Worm (Caenorhabditis elegans) whole organism, L3 larva: ENCODE results near the gene F40F8.3.

ENCODE experiments used
- R02D3.7 ChIP-seq: fragments of 150-350 bp; optimal IDR thresholded peaks from 2 replicates; lab custom pipeline; 2014; ENCODE audit warnings: missing biosample characterization, missing genetic modification characterization
- ama-1 ChIP-seq: fragments of 150-350 bp; optimal IDR thresholded peaks from 2 replicates; lab custom pipeline; 2018
- elt-1 ChIP-seq: fragments of 150-350 bp; optimal IDR thresholded peaks from 2 replicates; lab custom pipeline; 2014; ENCODE audit warnings: missing biosample characterization, missing genetic modification characterization
- elt-2 ChIP-seq: sonication (generic microtip); optimal IDR thresholded peaks from 2 replicates; lab custom pipeline; 2016; ENCODE audit warnings: missing genetic modification reagents, mild to moderate bottlenecking, missing genetic modification characterization, missing compliant biosample characterization
- hmg-11 ChIP-seq: sonication (generic microtip); optimal IDR thresholded peaks from 2 replicates; lab custom pipeline; 2016; ENCODE audit warnings: missing genetic modification characterization, missing compliant biosample characterization
- jun-1 ChIP-seq: fragments of 150-350 bp; optimal IDR thresholded peaks from 2 replicates; lab custom pipeline; 2014; ENCODE audit warnings: missing biosample characterization, missing genetic modification reagents, missing genetic modification characterization
- nfya-1 ChIP-seq: sonication (generic microtip); optimal IDR thresholded peaks from 2 replicates; lab custom pipeline; 2017; ENCODE audit warnings: missing genetic modification characterization, mild to moderate bottlenecking, missing compliant biosample characterization, antibody characterized with exemption, moderate library complexity; ENCODE audit not compliant: insufficient read depth
- nhr-237 ChIP-seq: fragments of 150-350 bp; optimal IDR thresholded peaks from 2 replicates; lab custom pipeline; 2014; ENCODE audit warnings: missing biosample characterization, missing genetic modification characterization
- nhr-28 ChIP-seq: fragments of 150-350 bp; optimal IDR thresholded peaks from 2 replicates; lab custom pipeline; 2014; ENCODE audit warnings: missing biosample characterization, missing genetic modification characterization
- nhr-76 ChIP-seq: fragments of 150-350 bp; sonication (generic microtip); optimal IDR thresholded peaks from 5 replicates; lab custom pipeline; 2014; ENCODE audit warnings: missing biosample characterization, missing genetic modification characterization
- pha-4 ChIP-seq: fragments of 150-350 bp; optimal IDR thresholded peaks from 2 replicates; lab custom pipeline; 2014; ENCODE audit warnings: missing biosample characterization, missing genetic modification reagents, missing genetic modification characterization
- skn-1 ChIP-seq: fragments of 150-350 bp; optimal IDR thresholded peaks from 2 replicates; lab custom pipeline; 2014; ENCODE audit warnings: missing biosample characterization, missing genetic modification characterization
- snpc-4 ChIP-seq: fragments of 150-350 bp; optimal IDR thresholded peaks from 2 replicates; lab custom pipeline; 2014; ENCODE audit warnings: missing biosample characterization, missing genetic modification characterization

- TF ChIP-seq nhr-237 (tag; lab: Kevin White, UChicago), result no peak
- TF ChIP-seq elt-2 (tag; lab: Kevin White, UChicago), result peak; percentile 39
- no peak for TF ChIP-seq nhr-28
- no peak for TF ChIP-seq R02D3.7 (tag; lab: Kevin White, UChicago)
- TF ChIP-seq pha-4 (tag; lab: Kevin White, UChicago), result peak; percentile 32
- no peak for TF ChIP-seq skn-1
- TF ChIP-seq snpc-4, result no peak
- TF ChIP-seq jun-1 (tag; lab: Kevin White, UChicago), result no peak
- TF ChIP-seq ama-1 (lab: Kevin White, UChicago), result no peak
- peak; percentile 44 for TF ChIP-seq nfya-1 (tag; lab: Kevin White, UChicago)
- TF ChIP-seq nhr-76 (tag; lab: Kevin White, UChicago), result no peak
- TF ChIP-seq hmg-11, result no peak
- TF ChIP-seq elt-1 (tag; lab: Kevin White, UChicago), result no peak
These were observed 6.7 kb downstream of the F40F8.3 start for ce11 chrII:11135773-11136172.
